Fruit fly (Drosophila melanogaster): ENCODE measurements around the gene Spase22-23.

- TF ChIP-seq OdsH (GFP tag; optimal IDR thresholded peaks at IDR 0.05) (no peak), ss (GFP tag; optimal IDR thresholded peaks at IDR 0.05) (no peak), dsx (GFP tag; optimal IDR thresholded peaks at IDR 0.05; ENCODE audit: poor library complexity, severe bottlenecking) (no peak), CG31627 (GFP tag; optimal IDR thresholded peaks at IDR 0.05) (no peak), Met (GFP tag; optimal IDR thresholded peaks at IDR 0.05) (no peak), CG6792 (GFP tag; optimal IDR thresholded peaks at IDR 0.05) (no peak), net (GFP tag; optimal IDR thresholded peaks at IDR 0.05) (no peak), svp (GFP tag) (no peak), CG8119 (GFP tag; IDR thresholded peaks at IDR 0.05) (no peak), CG6276 (GFP tag; optimal IDR thresholded peaks at IDR 0.05) (no peak), Ets96B (tag; optimal IDR thresholded peaks at IDR 0.05) (no peak)
These were observed 9.0 kb downstream of the Spase22-23 start, which contains the start of gene cav for dm6 chr3R:24220845-24221244.
